Worm (Caenorhabditis elegans) whole organism, L4 larva: ENCODE data around the gene sulp-4.

Experiments used
- T20F7.1 ChIP-seq: fragments of 200-800 bp; sonication (Bioruptor generic); optimal IDR thresholded peaks from 2 replicates; lab custom pipeline; 2018; ENCODE audit warnings: mild to moderate bottlenecking, missing genetic modification characterization, missing compliant biosample characterization
- T26A8.4 ChIP-seq: fragments of 200-800 bp; sonication (Bioruptor generic); IDR thresholded peaks from 2 replicates; pipeline ENCODE4 v1.3.6; 2022; ENCODE audit warnings: missing genetic modification characterization, missing compliant biosample characterization
- Y105C5A.15 ChIP-seq: fragments of 200-800 bp; sonication (Bioruptor generic); IDR thresholded peaks from 2 replicates; pipeline ENCODE4 v1.3.6; 2022; ENCODE audit warnings: missing genetic modification characterization, missing compliant biosample characterization
- Y5F2A.4 ChIP-seq: fragments of 200-800 bp; sonication (Bioruptor generic); optimal IDR thresholded peaks from 2 replicates; lab custom pipeline; 2018; ENCODE audit warnings: mild to moderate bottlenecking, missing genetic modification characterization, missing compliant biosample characterization
- ZK337.2 ChIP-seq: fragments of 200-800 bp; sonication (Bioruptor generic); IDR thresholded peaks from 2 replicates; pipeline ENCODE4 v1.3.6; 2022; ENCODE audit warnings: missing genetic modification reagents, missing genetic modification characterization, missing compliant biosample characterization
- aha-1 ChIP-seq: fragments of 150-350 bp; peaks from one replicate; lab custom pipeline; 2014; ENCODE audit warnings: missing biosample characterization, missing genetic modification characterization
- aly-2 ChIP-seq: sonication (generic microtip); optimal IDR thresholded peaks from 2 replicates; lab custom pipeline; 2018; ENCODE audit warnings: missing biosample characterization, missing genetic modification characterization
- arid-1 ChIP-seq: fragments of 200-800 bp; sonication (Bioruptor generic); conservative IDR thresholded peaks from 2 replicates; pipeline ENCODE4 v1.3.6; 2022; ENCODE audit warnings: missing genetic modification reagents, missing genetic modification characterization, missing compliant biosample characterization
- ceh-20 ChIP-seq: fragments of 200-800 bp; sonication (Bioruptor generic); IDR thresholded peaks from 2 replicates; pipeline ENCODE4 v1.3.6; 2022; ENCODE audit warnings: missing genetic modification reagents, missing genetic modification characterization, missing compliant biosample characterization
- ceh-82 ChIP-seq: sonication (generic microtip); optimal IDR thresholded peaks from 2 replicates; lab custom pipeline; 2017; ENCODE audit warnings: missing biosample characterization, missing genetic modification characterization
- ces-1 ChIP-seq: fragments of 150-350 bp; sonication (generic microtip); optimal IDR thresholded peaks from 4 replicates; lab custom pipeline; 2014; ENCODE audit warnings: missing biosample characterization, missing genetic modification reagents, missing genetic modification characterization
- daf-16 ChIP-seq, 3 experiments: sonication (generic microtip); optimal IDR thresholded peaks; 2 replicates each; lab custom pipeline; 2016 to 2017; ENCODE audit warnings: missing genetic modification characterization in 3 of 3, missing genetic modification reagents in 3 of 3, mild to moderate bottlenecking in 2 of 3, missing compliant biosample characterization in 2 of 3, missing biosample characterization in 1 of 3, moderate library complexity in 1 of 3
- daf-19 ChIP-seq: fragments of 200-800 bp; sonication (Bioruptor generic); conservative IDR thresholded peaks from 2 replicates; pipeline ENCODE4 v1.3.6; 2022; ENCODE audit warnings: missing genetic modification characterization, missing compliant biosample characterization
- daf-8 ChIP-seq: fragments of 200-800 bp; sonication (Bioruptor generic); IDR thresholded peaks from 2 replicates; pipeline ENCODE4 v1.3.6; 2022; ENCODE audit warnings: missing genetic modification characterization, missing compliant biosample characterization
- dmd-6 ChIP-seq: fragments of 200-800 bp; sonication (Bioruptor generic); IDR thresholded peaks from 2 replicates; pipeline ENCODE4 v1.3.6; 2022; ENCODE audit warnings: missing genetic modification reagents, missing genetic modification characterization, missing compliant biosample characterization
- dmd-9 ChIP-seq: fragments of 200-800 bp; sonication (Bioruptor generic); IDR thresholded peaks from 2 replicates; pipeline ENCODE4 v1.3.6; 2022; ENCODE audit warnings: missing genetic modification reagents, missing genetic modification characterization, missing compliant biosample characterization
- dpl-1 ChIP-seq: fragments of 150-350 bp; optimal IDR thresholded peaks from 2 replicates; lab custom pipeline; 2014; ENCODE audit warnings: missing biosample characterization, missing genetic modification reagents, missing genetic modification characterization
- duxl-1 ChIP-seq: sonication (generic microtip); optimal IDR thresholded peaks from 2 replicates; lab custom pipeline; 2016; ENCODE audit warnings: mild to moderate bottlenecking, missing genetic modification characterization, moderate library complexity, missing compliant biosample characterization; ENCODE audit not compliant: poor library complexity
- egl-43 ChIP-seq: fragments of 200-800 bp; sonication (Bioruptor generic); IDR thresholded peaks from 2 replicates; pipeline ENCODE4 v1.3.6; 2022; ENCODE audit warnings: missing genetic modification reagents, missing genetic modification characterization, missing compliant biosample characterization
- fkh-10 ChIP-seq: fragments of 150-350 bp; optimal IDR thresholded peaks from 2 replicates; lab custom pipeline; 2014; ENCODE audit warnings: missing biosample characterization, missing genetic modification reagents, missing genetic modification characterization
- fos-1 ChIP-seq: fragments of 150-350 bp; optimal IDR thresholded peaks from 2 replicates; lab custom pipeline; 2014; ENCODE audit warnings: missing biosample characterization, missing genetic modification characterization
- gei-8 ChIP-seq: fragments of 200-800 bp; sonication (Bioruptor generic); optimal IDR thresholded peaks from 2 replicates; lab custom pipeline; 2018; ENCODE audit warnings: mild to moderate bottlenecking, missing genetic modification characterization, missing compliant biosample characterization
- hlh-30 ChIP-seq: sonication (generic microtip); optimal IDR thresholded peaks from 2 replicates; lab custom pipeline; 2017; ENCODE audit warnings: antibody characterized with exemption, mild to moderate bottlenecking, missing genetic modification characterization, missing compliant biosample characterization; ENCODE audit not compliant: insufficient read depth
- jun-1 ChIP-seq: fragments of 150-350 bp; optimal IDR thresholded peaks from 2 replicates; lab custom pipeline; 2014; ENCODE audit warnings: missing biosample characterization, missing genetic modification reagents, missing genetic modification characterization
- lim-7 ChIP-seq: fragments of 200-800 bp; sonication (Bioruptor generic); IDR thresholded peaks from 2 replicates; pipeline ENCODE4 v1.3.6; 2022; ENCODE audit warnings: missing genetic modification characterization, missing compliant biosample characterization
- lin-29 ChIP-seq: fragments of 200-800 bp; sonication (Bioruptor generic); IDR thresholded peaks from 2 replicates; pipeline ENCODE4 v1.3.6; 2022; ENCODE audit warnings: missing genetic modification reagents, missing genetic modification characterization, missing compliant biosample characterization
- lsy-2 ChIP-seq, 2 experiments: fragments of 150-350 bp in 1 of 2; sonication (generic microtip) in 1 of 2; optimal IDR thresholded peaks; 2 replicates each; lab custom pipeline; 2014 to 2017; ENCODE audit warnings: missing biosample characterization in 2 of 2, missing genetic modification characterization in 2 of 2
- mdl-1 ChIP-seq, 2 experiments: fragments of 150-350 bp in 1 of 2; sonication (generic microtip) in 1 of 2; optimal IDR thresholded peaks; 2 replicates each; lab custom pipeline; 2014 to 2017; ENCODE audit warnings: missing biosample characterization in 2 of 2, missing genetic modification characterization in 2 of 2
- mep-1 ChIP-seq: fragments of 150-350 bp; sonication (generic microtip); optimal IDR thresholded peaks from 3 replicates; lab custom pipeline; 2014; ENCODE audit warnings: missing biosample characterization, missing genetic modification characterization
- mxl-3 ChIP-seq: fragments of 200-800 bp; sonication (Bioruptor generic); optimal IDR thresholded peaks from 2 replicates; lab custom pipeline; 2018; ENCODE audit warnings: mild to moderate bottlenecking, missing genetic modification characterization, missing compliant biosample characterization
- nhr-10 ChIP-seq: fragments of 150-350 bp; optimal IDR thresholded peaks from 2 replicates; lab custom pipeline; 2014; ENCODE audit warnings: missing biosample characterization, missing genetic modification characterization
- nhr-102 ChIP-seq: sonication (generic microtip); optimal IDR thresholded peaks from 2 replicates; lab custom pipeline; 2016; ENCODE audit warnings: mild to moderate bottlenecking, missing genetic modification characterization, moderate library complexity, missing compliant biosample characterization
- nhr-111 ChIP-seq: fragments of 200-800 bp; sonication (Bioruptor generic); optimal IDR thresholded peaks from 2 replicates; lab custom pipeline; 2018; ENCODE audit warnings: mild to moderate bottlenecking, missing genetic modification characterization, missing compliant biosample characterization
- nhr-237 ChIP-seq: sonication (generic microtip); optimal IDR thresholded peaks from 2 replicates; lab custom pipeline; 2017; ENCODE audit warnings: missing biosample characterization, missing genetic modification characterization
- nhr-28 ChIP-seq: fragments of 150-350 bp; optimal IDR thresholded peaks from 2 replicates; lab custom pipeline; 2014; ENCODE audit warnings: missing biosample characterization, missing genetic modification characterization
- nhr-48 ChIP-seq: sonication (generic microtip); optimal IDR thresholded peaks from 2 replicates; lab custom pipeline; 2016; ENCODE audit warnings: mild to moderate bottlenecking, missing genetic modification characterization, missing compliant biosample characterization
- nhr-76 ChIP-seq: fragments of 150-350 bp; optimal IDR thresholded peaks from 2 replicates; lab custom pipeline; 2014; ENCODE audit warnings: missing biosample characterization, missing genetic modification characterization
- php-3 ChIP-seq: fragments of 200-800 bp; sonication (Bioruptor generic); IDR thresholded peaks from 2 replicates; pipeline ENCODE4 v1.3.6; 2022; ENCODE audit warnings: missing genetic modification reagents, missing genetic modification characterization, missing compliant biosample characterization
- pqm-1 ChIP-seq: sonication (generic microtip); optimal IDR thresholded peaks from 2 replicates; lab custom pipeline; 2017; ENCODE audit warnings: missing biosample characterization, missing genetic modification characterization
- rbr-2 ChIP-seq: sonication (generic microtip); optimal IDR thresholded peaks from 2 replicates; lab custom pipeline; 2016; ENCODE audit warnings: missing genotype, missing genetic modification characterization, missing compliant biosample characterization
- saeg-2 ChIP-seq: fragments of 200-800 bp; sonication (Bioruptor generic); IDR thresholded peaks from 2 replicates; pipeline ENCODE4 v1.3.6; 2022; ENCODE audit warnings: missing genetic modification reagents, missing genetic modification characterization, missing compliant biosample characterization
- sdz-12 ChIP-seq: fragments of 200-800 bp; sonication (Bioruptor generic); optimal IDR thresholded peaks from 2 replicates; lab custom pipeline; 2018; ENCODE audit warnings: mild to moderate bottlenecking, missing genetic modification characterization, missing compliant biosample characterization
- snpc-1.2 ChIP-seq: fragments of 200-800 bp; sonication (Bioruptor generic); IDR thresholded peaks from 2 replicates; pipeline ENCODE4 v1.3.6; 2022; ENCODE audit warnings: missing genetic modification reagents, missing genetic modification characterization, missing compliant biosample characterization
- spr-1 ChIP-seq: sonication (generic microtip); optimal IDR thresholded peaks from 2 replicates; lab custom pipeline; 2016; ENCODE audit warnings: mild to moderate bottlenecking, missing genetic modification characterization, missing compliant biosample characterization
- spr-3 ChIP-seq: fragments of 200-800 bp; sonication (Bioruptor generic); optimal IDR thresholded peaks from 2 replicates; lab custom pipeline; 2018; ENCODE audit warnings: mild to moderate bottlenecking, missing genetic modification characterization, missing compliant biosample characterization
- tag-97 ChIP-seq: fragments of 200-800 bp; sonication (Bioruptor generic); IDR thresholded peaks from 2 replicates; pipeline ENCODE4 v1.3.6; 2022; ENCODE audit warnings: missing genetic modification characterization, missing compliant biosample characterization
- tra-1 ChIP-seq: fragments of 200-800 bp; sonication (Bioruptor generic); IDR thresholded peaks from 2 replicates; pipeline ENCODE4 v1.3.6; 2022; ENCODE audit warnings: missing genetic modification reagents, missing genetic modification characterization, missing compliant biosample characterization
- unc-130 ChIP-seq: sonication (generic microtip); optimal IDR thresholded peaks from 2 replicates; lab custom pipeline; 2016; ENCODE audit warnings: missing genetic modification reagents, missing genetic modification characterization, missing compliant biosample characterization
- unc-62 ChIP-seq, 3 experiments: fragments of 150-350 bp in 1 of 3; sonication (generic microtip); optimal IDR thresholded peaks in 2 of 3; peaks in 1 of 3; 1 replicate in 1 of 3; 2 replicates in 2 of 3; lab custom pipeline; 2014 to 2017; ENCODE audit warnings: missing biosample characterization in 3 of 3, missing genetic modification characterization in 3 of 3, missing genetic modification reagents in 3 of 3, missing genotype in 1 of 3
- zag-1 ChIP-seq: fragments of 150-350 bp; optimal IDR thresholded peaks from 2 replicates; lab custom pipeline; 2014; ENCODE audit warnings: missing biosample characterization, missing genetic modification characterization
- zfp-3 ChIP-seq: fragments of 200-800 bp; sonication (Bioruptor generic); conservative IDR thresholded peaks from 2 replicates; pipeline ENCODE4 v1.3.6; 2022; ENCODE audit warnings: missing genetic modification reagents, missing genetic modification characterization, missing compliant biosample characterization
- zip-11 ChIP-seq: fragments of 200-800 bp; sonication (Bioruptor generic); IDR thresholded peaks from 2 replicates; pipeline ENCODE4 v1.3.6; 2022; ENCODE audit warnings: missing genetic modification characterization, missing compliant biosample characterization

Gene sulp-4

ce11 chrV:11844828-11845227 is 30.3 kb upstream of the sulp-4 start (continued):
- TF ChIP-seq aha-1: no peak
- TF ChIP-seq hlh-30 (tag; lab: Kevin White, UChicago): peak; percentile 23
- no peak for TF ChIP-seq saeg-2
- TF ChIP-seq mep-1 (tag; lab: Kevin White, UChicago): peak; percentile 52
- TF ChIP-seq dmd-9: no peak
- no peak for TF ChIP-seq nhr-237 (tag; lab: Kevin White, UChicago)
- no peak for TF ChIP-seq daf-19 (GFP tag; lab: Robert Waterston, UW)
- no peak for TF ChIP-seq aly-2
- TF ChIP-seq duxl-1: peak; percentile 14
- TF ChIP-seq nhr-10 (tag; lab: Kevin White, UChicago): no peak
- TF ChIP-seq spr-1 (tag; lab: Kevin White, UChicago): no peak
- no peak for TF ChIP-seq jun-1
- TF ChIP-seq arid-1 (GFP tag; lab: Robert Waterston, UW): no peak
- TF ChIP-seq fkh-10 (GFP tag; lab: Kevin White, UChicago): no peak
- no peak for TF ChIP-seq ZK337.2 (GFP tag; lab: Robert Waterston, UW)
- no peak for TF ChIP-seq daf-16 (GFP tag; optimal IDR thresholded peaks at IDR 0.05; lab: Kevin White, UChicago)
- no peak for TF ChIP-seq daf-16 (tag; optimal IDR thresholded peaks at IDR 0.05; lab: Kevin White, UChicago)
- TF ChIP-seq zfp-3: no peak
- TF ChIP-seq pqm-1 (tag; lab: Kevin White, UChicago): peak; percentile 45
- TF ChIP-seq sdz-12: no peak
- TF ChIP-seq tag-97 (GFP tag; lab: Robert Waterston, UW): no peak
- TF ChIP-seq nhr-48: no peak
- no peak for TF ChIP-seq dmd-6
- no peak for TF ChIP-seq zag-1
- no peak for TF ChIP-seq gei-8
- no peak for TF ChIP-seq nhr-28 (tag; lab: Kevin White, UChicago)
- peak; percentile 23 for TF ChIP-seq rbr-2 (tag; lab: Kevin White, UChicago)
- TF ChIP-seq ceh-82 (tag; lab: Kevin White, UChicago): no peak
- TF ChIP-seq spr-3 (GFP tag; lab: Kevin White, UChicago): no peak
- no peak for TF ChIP-seq snpc-1.2 (GFP tag; lab: Robert Waterston, UW)
- no peak for TF ChIP-seq nhr-102 (tag; lab: Kevin White, UChicago)
- peak in 1 of 2 experiments; percentile 51 for TF ChIP-seq lsy-2 (tag; optimal IDR thresholded peaks at IDR 0.05; lab: Kevin White, UChicago)
- TF ChIP-seq daf-8 (GFP tag; lab: Robert Waterston, UW): no peak
- TF ChIP-seq dpl-1 (GFP tag; lab: Kevin White, UChicago): no peak
- TF ChIP-seq mdl-1 (tag; optimal IDR thresholded peaks at IDR 0.05; lab: Kevin White, UChicago): peak in 1 of 2 experiments; percentile 43
- no peak for TF ChIP-seq ceh-20
- 0 out of 2 replicates have a peak, but pooled peaks have one; percentile 30 for TF ChIP-seq T26A8.4
- no peak for TF ChIP-seq zip-11
- no peak for TF ChIP-seq fos-1 (tag; lab: Kevin White, UChicago)
- no peak for TF ChIP-seq unc-130 (GFP tag; lab: Kevin White, UChicago)
- no peak for TF ChIP-seq lin-29 (GFP tag; lab: Robert Waterston, UW)
- peak; percentile 77 for TF ChIP-seq egl-43
- peak; percentile 30 for TF ChIP-seq mxl-3 (GFP tag; lab: Kevin White, UChicago)
- no peak for TF ChIP-seq php-3 (GFP tag; lab: Robert Waterston, UW)
- no peak for TF ChIP-seq nhr-76 (tag; lab: Kevin White, UChicago)
- no peak for TF ChIP-seq tra-1
- no peak for TF ChIP-seq ces-1 (GFP tag; lab: Kevin White, UChicago)
- no peak for TF ChIP-seq Y5F2A.4 (GFP tag; lab: Kevin White, UChicago)
- TF ChIP-seq Y105C5A.15 (GFP tag; lab: Robert Waterston, UW): no peak
- TF ChIP-seq T20F7.1 (GFP tag; lab: Kevin White, UChicago): no peak
- TF ChIP-seq unc-62 (GFP tag; optimal IDR thresholded peaks at IDR 0.05 in 1 of 2; lab: Kevin White, UChicago): peak in 1 of 2 experiments; percentile 89
- no peak for TF ChIP-seq unc-62 (tag; optimal IDR thresholded peaks at IDR 0.05; lab: Kevin White, UChicago)
- TF ChIP-seq nhr-111 (GFP tag; lab: Kevin White, UChicago): no peak
- no peak for TF ChIP-seq lim-7 (GFP tag; lab: Robert Waterston, UW)
